Fruit fly (Drosophila melanogaster): ENCODE data around the gene GNBP3.

GNBP3 gene

dm6 chr3L:8949823-8950222 is 5.0 kb upstream of the GNBP3 start:
- TF ChIP-seq psq (optimal IDR thresholded peaks at IDR 0.05) = no peak
- no peak for TF ChIP-seq Dll (optimal IDR thresholded peaks at IDR 0.05)
- no peak for TF ChIP-seq CG8478 (optimal IDR thresholded peaks at IDR 0.05)
- no peak for TF ChIP-seq usp (GFP tag; optimal IDR thresholded peaks at IDR 0.05)
- no peak for TF ChIP-seq EcR (GFP tag; optimal IDR thresholded peaks at IDR 0.05)
- no peak for TF ChIP-seq pan (optimal IDR thresholded peaks at IDR 0.05)

- no peak for TF ChIP-seq EcR (GFP tag; optimal IDR thresholded peaks at IDR 0.05)
- TF ChIP-seq pan (optimal IDR thresholded peaks at IDR 0.05) = no peak
- no peak for TF ChIP-seq psq (optimal IDR thresholded peaks at IDR 0.05)
- TF ChIP-seq CG8478 (optimal IDR thresholded peaks at IDR 0.05) = no peak
- TF ChIP-seq usp (GFP tag; optimal IDR thresholded peaks at IDR 0.05) = no peak
- no peak for TF ChIP-seq Dll (optimal IDR thresholded peaks at IDR 0.05)
Observed at dm6 chr3L:8950955-8951354, 3.9 kb upstream of the GNBP3 start.

- TF ChIP-seq CG8478 (optimal IDR thresholded peaks at IDR 0.05) (no peak), usp (GFP tag; optimal IDR thresholded peaks at IDR 0.05) (no peak), EcR (GFP tag; optimal IDR thresholded peaks at IDR 0.05) (no peak), psq (optimal IDR thresholded peaks at IDR 0.05) (no peak), Dll (optimal IDR thresholded peaks at IDR 0.05) (no peak), pan (optimal IDR thresholded peaks at IDR 0.05) (no peak)
Observed at dm6 chr3L:8951507-8951906, 3.3 kb upstream of the GNBP3 start.

- TF ChIP-seq CG8478 (optimal IDR thresholded peaks at IDR 0.05) (no peak), pan (optimal IDR thresholded peaks at IDR 0.05) (no peak), Dll (optimal IDR thresholded peaks at IDR 0.05) (no peak), psq (optimal IDR thresholded peaks at IDR 0.05) (no peak), EcR (GFP tag; optimal IDR thresholded peaks at IDR 0.05) (no peak), usp (GFP tag; optimal IDR thresholded peaks at IDR 0.05) (no peak)
Observed at dm6 chr3L:8952549-8953198, 2.1 kb upstream of the GNBP3 start.

- TF ChIP-seq Dll (optimal IDR thresholded peaks at IDR 0.05) (no peak), pan (optimal IDR thresholded peaks at IDR 0.05) (peak; percentile 15)
Observed at dm6 chr3L:8953199-8953956, 1.4 kb upstream of the GNBP3 start.

- TF ChIP-seq pan (optimal IDR thresholded peaks at IDR 0.05) (no peak), CG8478 (optimal IDR thresholded peaks at IDR 0.05) (no peak), Dll (optimal IDR thresholded peaks at IDR 0.05) (no peak), psq (optimal IDR thresholded peaks at IDR 0.05) (no peak)
Observed at dm6 chr3L:8953962-8954647, 716 bp upstream of the GNBP3 start, which contains the start of the genes CG43783 and orb2. CG43783 (minus strand) TSS chr3L:8954272. orb2 (minus strand) TSS chr3L:8954463.

dm6 chr3L:8955199-8955598 is 378 bp downstream of the GNBP3 start:
- TF ChIP-seq psq (optimal IDR thresholded peaks at IDR 0.05) (no peak), Dll (optimal IDR thresholded peaks at IDR 0.05) (peak; percentile 38)

dm6 chr3L:8956669-8957068 is 1.8 kb downstream of the GNBP3 start, which contains the start of gene mRpL12:
mRpL12 (plus strand) TSS chr3L:8956791.
- TF ChIP-seq pan (optimal IDR thresholded peaks at IDR 0.05) (no peak), psq (optimal IDR thresholded peaks at IDR 0.05) (no peak), Dll (optimal IDR thresholded peaks at IDR 0.05) (no peak), usp (GFP tag; optimal IDR thresholded peaks at IDR 0.05) (no peak), CG8478 (optimal IDR thresholded peaks at IDR 0.05) (no peak), EcR (GFP tag; optimal IDR thresholded peaks at IDR 0.05) (no peak)

dm6 chr3L:8958557-8958956 is 3.7 kb downstream of the GNBP3 start, which contains the start of gene CG13313:
CG13313 (plus strand) TSS chr3L:8958857.
- TF ChIP-seq CG8478 (optimal IDR thresholded peaks at IDR 0.05) (no peak), usp (GFP tag; optimal IDR thresholded peaks at IDR 0.05) (no peak), EcR (GFP tag; optimal IDR thresholded peaks at IDR 0.05) (no peak), pan (optimal IDR thresholded peaks at IDR 0.05) (no peak), psq (optimal IDR thresholded peaks at IDR 0.05) (no peak), Dll (optimal IDR thresholded peaks at IDR 0.05) (no peak)

- TF ChIP-seq pan (optimal IDR thresholded peaks at IDR 0.05) = no peak
- no peak for TF ChIP-seq CG8478 (optimal IDR thresholded peaks at IDR 0.05)
- TF ChIP-seq EcR (GFP tag; optimal IDR thresholded peaks at IDR 0.05) = no peak
- no peak for TF ChIP-seq Dll (optimal IDR thresholded peaks at IDR 0.05)
- TF ChIP-seq psq (optimal IDR thresholded peaks at IDR 0.05) = no peak
- TF ChIP-seq usp (GFP tag; optimal IDR thresholded peaks at IDR 0.05) = no peak
Observed at dm6 chr3L:8964458-8964857, 9.6 kb downstream of the GNBP3 start, which contains the start of gene ValRS-m. ValRS-m (minus strand) TSS chr3L:8964769.

dm6 chr3L:8966324-8967011 is 11.6 kb downstream of the GNBP3 start, which contains the start of the genes CG5653 and CG5021:
CG5653 (minus strand) TSS chr3L:8966374.
CG5021 (plus strand) TSS chr3L:8966829.
- TF ChIP-seq CG8478 (optimal IDR thresholded peaks at IDR 0.05) (no peak), Dll (optimal IDR thresholded peaks at IDR 0.05) (no peak), psq (optimal IDR thresholded peaks at IDR 0.05) (no peak), EcR (GFP tag; optimal IDR thresholded peaks at IDR 0.05) (no peak), pan (optimal IDR thresholded peaks at IDR 0.05) (no peak), usp (GFP tag; optimal IDR thresholded peaks at IDR 0.05) (no peak)
